Fruit fly (Drosophila melanogaster) whole organism, pupa: Measurements from ENCODE around the gene CG12766.

Experiments
- CG10348 ChIP-seq: fragments of 200-800 bp; sonication (Bioruptor generic); IDR thresholded peaks from 2 replicates; pipeline ENCODE4 v1.3.6; 2022; ENCODE audit warnings: missing biosample characterization, missing genetic modification characterization
- CG12605 ChIP-seq: fragments of 200-800 bp; sonication (Bioruptor generic); IDR thresholded peaks from 2 replicates; pipeline ENCODE4 v1.3.6; 2022; ENCODE audit warnings: missing biosample characterization, missing genetic modification characterization
- CG13204 ChIP-seq: fragments of 200-800 bp; sonication (Bioruptor generic); optimal IDR thresholded peaks from 2 replicates; lab custom pipeline; 2018; ENCODE audit warnings: missing biosample characterization, mild to moderate bottlenecking, missing genetic modification characterization, moderate library complexity
- CG14655 ChIP-seq: fragments of 200-800 bp; sonication (Bioruptor generic); optimal IDR thresholded peaks from 3 replicates; lab custom pipeline; 2017; ENCODE audit warnings: mild to moderate bottlenecking, missing biosample characterization, missing genetic modification reagents, missing genetic modification characterization
- CG15710 ChIP-seq: fragments of 200-800 bp; sonication (Bioruptor generic); optimal IDR thresholded peaks from 2 replicates; lab custom pipeline; 2018; ENCODE audit warnings: missing biosample characterization, mild to moderate bottlenecking, missing genetic modification characterization, moderate library complexity
- CG17806 ChIP-seq: fragments of 200-800 bp; sonication (Bioruptor generic); optimal IDR thresholded peaks from 2 replicates; lab custom pipeline; 2018; ENCODE audit warnings: missing biosample characterization, mild to moderate bottlenecking, missing genetic modification characterization, moderate library complexity
- CG32121 ChIP-seq: fragments of 200-800 bp; sonication (Bioruptor generic); IDR thresholded peaks from 2 replicates; pipeline ENCODE4 v1.3.6; 2022; ENCODE audit warnings: missing biosample characterization, missing genetic modification characterization
- CG34367 ChIP-seq: fragments of 200-800 bp; sonication (Bioruptor generic); optimal IDR thresholded peaks from 2 replicates; lab custom pipeline; 2018; ENCODE audit warnings: missing biosample characterization, mild to moderate bottlenecking, missing genetic modification characterization
- CG4496 ChIP-seq: fragments of 200-800 bp; sonication (Bioruptor generic); IDR thresholded peaks from 3 replicates; pipeline ENCODE4 v1.3.6; 2022; ENCODE audit warnings: missing biosample characterization, missing genetic modification characterization
- CG8159 ChIP-seq: fragments of 200-800 bp; sonication (Bioruptor generic); optimal IDR thresholded peaks from 3 replicates; lab custom pipeline; 2018; ENCODE audit warnings: missing biosample characterization, mild to moderate bottlenecking, missing genetic modification characterization, moderate library complexity
- CG8301 ChIP-seq: fragments of 200-800 bp; sonication (Bioruptor generic); optimal IDR thresholded peaks from 2 replicates; lab custom pipeline; 2018; ENCODE audit warnings: missing biosample characterization, mild to moderate bottlenecking, missing genetic modification characterization
- CG9948 ChIP-seq: fragments of 200-800 bp; sonication (Bioruptor generic); optimal IDR thresholded peaks from 2 replicates; lab custom pipeline; 2018; ENCODE audit warnings: missing biosample characterization, mild to moderate bottlenecking, missing genetic modification characterization, moderate library complexity
- D1 ChIP-seq: fragments of 200-800 bp; sonication (Bioruptor generic); optimal IDR thresholded peaks from 2 replicates; lab custom pipeline; 2018; ENCODE audit warnings: missing biosample characterization, mild to moderate bottlenecking, missing genetic modification characterization, moderate library complexity
- EcR ChIP-seq: fragments of 200-800 bp; sonication (Bioruptor generic); optimal IDR thresholded peaks from 3 replicates; lab custom pipeline; 2019; ENCODE audit warnings: missing biosample characterization, missing genetic modification characterization, mild to moderate bottlenecking, moderate library complexity, missing genetic modification reagents
- Ets98B ChIP-seq: fragments of 200-800 bp; sonication (Bioruptor generic); IDR thresholded peaks from 2 replicates; pipeline ENCODE4 v1.3.6; 2022; ENCODE audit warnings: missing biosample characterization, missing genetic modification characterization
- Pif1A ChIP-seq: fragments of 200-800 bp; sonication (Bioruptor generic); optimal IDR thresholded peaks from 3 replicates; lab custom pipeline; 2016; ENCODE audit warnings: missing biosample characterization, missing genetic modification characterization
- Pif1B ChIP-seq: fragments of 200-800 bp; sonication (Bioruptor generic); optimal IDR thresholded peaks from 3 replicates; lab custom pipeline; 2016; ENCODE audit warnings: missing biosample characterization, missing genetic modification characterization
- Snoo ChIP-seq: fragments of 200-800 bp; sonication (Bioruptor generic); optimal IDR thresholded peaks from 3 replicates; lab custom pipeline; 2017; ENCODE audit warnings: missing biosample characterization, mild to moderate bottlenecking, missing genetic modification characterization, inconsistent platforms
- fd96Ca ChIP-seq: fragments of 200-800 bp; sonication (Bioruptor generic); IDR thresholded peaks from 3 replicates; pipeline ENCODE4 v1.3.6; 2022; ENCODE audit warnings: missing biosample characterization, missing genetic modification characterization
- gl ChIP-seq: fragments of 200-800 bp; sonication (Bioruptor generic); optimal IDR thresholded peaks from 2 replicates; lab custom pipeline; 2018; ENCODE audit warnings: missing biosample characterization, mild to moderate bottlenecking, missing genetic modification characterization
- rn ChIP-seq: fragments of 200-800 bp; sonication (Bioruptor generic); IDR thresholded peaks from 2 replicates; pipeline ENCODE4 v1.3.6; 2022; ENCODE audit warnings: missing biosample characterization, missing genetic modification characterization

Gene CG12766

dm6 chr3L:3926191-3926765, 13.6 kb downstream of the CG12766 start:
- no peak for TF ChIP-seq CG34367 (tag; lab: Kevin White, UChicago)
- TF ChIP-seq CG17806, result no peak
- no peak for TF ChIP-seq CG4496 (GFP tag; lab: Robert Waterston, UW)
- TF ChIP-seq CG10348, result no peak
- no peak for TF ChIP-seq D1 (tag; lab: Kevin White, UChicago)
- TF ChIP-seq rn (GFP tag; lab: Robert Waterston, UW), result no peak
- no peak for TF ChIP-seq Ets98B (GFP tag; lab: Robert Waterston, UW)
- no peak for TF ChIP-seq CG13204 (GFP tag; lab: Kevin White, UChicago)
- no peak for TF ChIP-seq CG8159 (tag; lab: Kevin White, UChicago)
- TF ChIP-seq CG8301 (tag; lab: Kevin White, UChicago), result no peak
- no peak for TF ChIP-seq Snoo (tag; lab: Kevin White, UChicago)
- no peak for TF ChIP-seq Pif1A (GFP tag; lab: Kevin White, UChicago)
- TF ChIP-seq fd96Ca (GFP tag; lab: Robert Waterston, UW), result no peak
- no peak for TF ChIP-seq CG15710 (tag; lab: Kevin White, UChicago)
- no peak for TF ChIP-seq gl (tag; lab: Kevin White, UChicago)
- no peak for TF ChIP-seq CG12605 (GFP tag; lab: Robert Waterston, UW)
- no peak for TF ChIP-seq CG9948 (tag; lab: Kevin White, UChicago)
- no peak for TF ChIP-seq EcR (GFP tag; lab: Kevin White, UChicago)
- no peak for TF ChIP-seq Pif1B
- TF ChIP-seq, all 21 proteins: peak for 0

dm6 chr3L:3925487-3925886, 14.4 kb downstream of the CG12766 start:
- TF ChIP-seq CG8301 (tag; lab: Kevin White, UChicago) (no peak), EcR (GFP tag; lab: Kevin White, UChicago) (no peak), CG34367 (tag; lab: Kevin White, UChicago) (no peak), fd96Ca (GFP tag; lab: Robert Waterston, UW) (no peak), CG12605 (GFP tag; lab: Robert Waterston, UW) (no peak), CG8159 (tag; lab: Kevin White, UChicago) (no peak), Pif1A (GFP tag; lab: Kevin White, UChicago) (no peak), CG32121 (GFP tag; lab: Robert Waterston, UW) (no peak), Pif1B (no peak), CG10348 (no peak), rn (GFP tag; lab: Robert Waterston, UW) (no peak), CG17806 (no peak), CG9948 (tag; lab: Kevin White, UChicago) (no peak), Snoo (tag; lab: Kevin White, UChicago) (no peak), gl (tag; lab: Kevin White, UChicago) (no peak), Ets98B (GFP tag; lab: Robert Waterston, UW) (no peak; the same call in 1 of the 2 replicates), CG14655 (GFP tag; lab: Kevin White, UChicago) (no peak), CG15710 (tag; lab: Kevin White, UChicago) (no peak), CG4496 (GFP tag; lab: Robert Waterston, UW) (no peak)

- no peak for TF ChIP-seq CG13204 (GFP tag; lab: Kevin White, UChicago)
- TF ChIP-seq Snoo (tag; lab: Kevin White, UChicago), result no peak
- no peak for TF ChIP-seq CG12605 (GFP tag; lab: Robert Waterston, UW)
- TF ChIP-seq, all 21 proteins: peak for 0
Measured at dm6 chr3L:3923631-3924274, 16.2 kb downstream of the CG12766 start.

- TF ChIP-seq Pif1B (no peak), Ets98B (GFP tag; lab: Robert Waterston, UW) (no peak), CG8301 (tag; lab: Kevin White, UChicago) (no peak), CG9948 (tag; lab: Kevin White, UChicago) (no peak), Snoo (tag; lab: Kevin White, UChicago) (no peak), CG32121 (GFP tag; lab: Robert Waterston, UW) (no peak), CG17806 (no peak), CG14655 (GFP tag; lab: Kevin White, UChicago) (no peak), rn (GFP tag; lab: Robert Waterston, UW) (no peak), CG12605 (GFP tag; lab: Robert Waterston, UW) (no peak), EcR (GFP tag; lab: Kevin White, UChicago) (no peak), CG15710 (tag; lab: Kevin White, UChicago) (no peak), fd96Ca (GFP tag; lab: Robert Waterston, UW) (no peak), gl (tag; lab: Kevin White, UChicago) (no peak), CG34367 (tag; lab: Kevin White, UChicago) (no peak)
Measured at dm6 chr3L:3912134-3912533, 27.8 kb downstream of the CG12766 start.

dm6 chr3L:3909831-3910230, 30.1 kb downstream of the CG12766 start, which contains the start of gene mge:
TSS of gene mge (minus strand) at chr3L:3909931.
- TF ChIP-seq CG9948 (tag; lab: Kevin White, UChicago) (no peak), CG17806 (no peak), CG13204 (GFP tag; lab: Kevin White, UChicago) (no peak), EcR (GFP tag; lab: Kevin White, UChicago) (no peak)
- TF ChIP-seq, all 21 proteins: peak for 0
